Worm (Caenorhabditis elegans) whole organism, L4 larva: ENCODE measurements around the gene srb-13.

ENCODE experiments used
- D1046.2 ChIP-seq: fragments of 200-800 bp; sonication (Bioruptor generic); IDR thresholded peaks from 2 replicates; pipeline ENCODE4 v1.3.6; 2022; ENCODE audit warnings: missing genetic modification characterization, missing compliant biosample characterization
- R02D3.7 ChIP-seq: fragments of 150-350 bp; sonication (generic microtip); optimal IDR thresholded peaks from 3 replicates; lab custom pipeline; 2014; ENCODE audit warnings: missing biosample characterization, missing genetic modification characterization
- Y105C5A.15 ChIP-seq: fragments of 200-800 bp; sonication (Bioruptor generic); IDR thresholded peaks from 2 replicates; pipeline ENCODE4 v1.3.6; 2022; ENCODE audit warnings: missing genetic modification characterization, missing compliant biosample characterization
- Y75B8A.6 ChIP-seq: fragments of 200-800 bp; sonication (Bioruptor generic); IDR thresholded peaks from 2 replicates; pipeline ENCODE4 v1.3.6; 2022; ENCODE audit warnings: missing genetic modification reagents, missing genetic modification characterization, missing compliant biosample characterization
- aha-1 ChIP-seq: fragments of 150-350 bp; peaks from one replicate; lab custom pipeline; 2014; ENCODE audit warnings: missing biosample characterization, missing genetic modification characterization
- arid-1 ChIP-seq: fragments of 200-800 bp; sonication (Bioruptor generic); conservative IDR thresholded peaks from 2 replicates; pipeline ENCODE4 v1.3.6; 2022; ENCODE audit warnings: missing genetic modification reagents, missing genetic modification characterization, missing compliant biosample characterization
- ceh-20 ChIP-seq: fragments of 200-800 bp; sonication (Bioruptor generic); IDR thresholded peaks from 2 replicates; pipeline ENCODE4 v1.3.6; 2022; ENCODE audit warnings: missing genetic modification reagents, missing genetic modification characterization, missing compliant biosample characterization
- ceh-82 ChIP-seq: sonication (generic microtip); optimal IDR thresholded peaks from 2 replicates; lab custom pipeline; 2017; ENCODE audit warnings: missing biosample characterization, missing genetic modification characterization
- daf-12 ChIP-seq: fragments of 150-350 bp; optimal IDR thresholded peaks from 2 replicates; lab custom pipeline; 2014; ENCODE audit warnings: missing biosample characterization, missing genetic modification reagents, missing genetic modification characterization
- dmd-6 ChIP-seq: fragments of 200-800 bp; sonication (Bioruptor generic); IDR thresholded peaks from 2 replicates; pipeline ENCODE4 v1.3.6; 2022; ENCODE audit warnings: missing genetic modification reagents, missing genetic modification characterization, missing compliant biosample characterization
- duxl-1 ChIP-seq: sonication (generic microtip); optimal IDR thresholded peaks from 2 replicates; lab custom pipeline; 2016; ENCODE audit warnings: mild to moderate bottlenecking, missing genetic modification characterization, moderate library complexity, missing compliant biosample characterization; ENCODE audit not compliant: poor library complexity
- egl-43 ChIP-seq: fragments of 200-800 bp; sonication (Bioruptor generic); IDR thresholded peaks from 2 replicates; pipeline ENCODE4 v1.3.6; 2022; ENCODE audit warnings: missing genetic modification reagents, missing genetic modification characterization, missing compliant biosample characterization
- hif-1 ChIP-seq, 2 experiments: sonication (generic microtip); optimal IDR thresholded peaks; 2 replicates each; lab custom pipeline; 2016 to 2017; ENCODE audit warnings: missing compliant biosample characterization in 2 of 2, missing genetic modification characterization in 2 of 2, missing genetic modification reagents in 2 of 2, missing genotype in 2 of 2, mild to moderate bottlenecking in 1 of 2
- lim-7 ChIP-seq: fragments of 200-800 bp; sonication (Bioruptor generic); IDR thresholded peaks from 2 replicates; pipeline ENCODE4 v1.3.6; 2022; ENCODE audit warnings: missing genetic modification characterization, missing compliant biosample characterization
- lin-13 ChIP-seq: fragments of 150-350 bp; optimal IDR thresholded peaks from 2 replicates; lab custom pipeline; 2014; ENCODE audit warnings: missing biosample characterization, missing genetic modification reagents, missing genetic modification characterization
- lin-15B ChIP-seq: fragments of 150-350 bp; sonication (generic microtip); optimal IDR thresholded peaks from 3 replicates; lab custom pipeline; 2014; ENCODE audit warnings: missing biosample characterization, missing genetic modification characterization
- lin-39 ChIP-seq: fragments of 150-350 bp; optimal IDR thresholded peaks from 2 replicates; lab custom pipeline; 2014; ENCODE audit warnings: missing biosample characterization, missing genetic modification reagents, missing genetic modification characterization
- lsy-2 ChIP-seq, 2 experiments: fragments of 150-350 bp in 1 of 2; sonication (generic microtip) in 1 of 2; optimal IDR thresholded peaks; 2 replicates each; lab custom pipeline; 2014 to 2017; ENCODE audit warnings: missing biosample characterization in 2 of 2, missing genetic modification characterization in 2 of 2
- madf-5 ChIP-seq, 2 experiments: fragments of 200-800 bp; sonication (Bioruptor generic); IDR thresholded peaks; 2 replicates each; pipeline ENCODE4 v1.3.6; 2022; ENCODE audit warnings: missing compliant biosample characterization in 2 of 2, missing genetic modification characterization in 2 of 2
- madf-9 ChIP-seq: fragments of 200-800 bp; sonication (Bioruptor generic); conservative IDR thresholded peaks from 2 replicates; pipeline ENCODE4 v1.3.6; 2022; ENCODE audit warnings: missing genetic modification reagents, missing genetic modification characterization, missing compliant biosample characterization
- mdl-1 ChIP-seq, 2 experiments: fragments of 150-350 bp in 1 of 2; sonication (generic microtip) in 1 of 2; optimal IDR thresholded peaks; 2 replicates each; lab custom pipeline; 2014 to 2017; ENCODE audit warnings: missing biosample characterization in 2 of 2, missing genetic modification characterization in 2 of 2
- mep-1 ChIP-seq: fragments of 150-350 bp; sonication (generic microtip); optimal IDR thresholded peaks from 3 replicates; lab custom pipeline; 2014; ENCODE audit warnings: missing biosample characterization, missing genetic modification characterization
- mxl-3 ChIP-seq: fragments of 200-800 bp; sonication (Bioruptor generic); optimal IDR thresholded peaks from 2 replicates; lab custom pipeline; 2018; ENCODE audit warnings: mild to moderate bottlenecking, missing genetic modification characterization, missing compliant biosample characterization
- nhr-25 ChIP-seq: sonication (generic microtip); optimal IDR thresholded peaks from 2 replicates; lab custom pipeline; 2017; ENCODE audit warnings: missing genetic modification characterization, mild to moderate bottlenecking, missing compliant biosample characterization, antibody characterized with exemption, moderate library complexity, borderline replicate concordance; ENCODE audit not compliant: insufficient read depth
- nhr-28 ChIP-seq: fragments of 150-350 bp; optimal IDR thresholded peaks from 2 replicates; lab custom pipeline; 2014; ENCODE audit warnings: missing biosample characterization, missing genetic modification characterization
- nhr-42 ChIP-seq: fragments of 200-800 bp; sonication (Bioruptor generic); IDR thresholded peaks from 2 replicates; pipeline ENCODE4 v1.3.6; 2022; ENCODE audit warnings: missing genetic modification characterization, missing compliant biosample characterization
- nhr-77 ChIP-seq: fragments of 150-350 bp; optimal IDR thresholded peaks from 2 replicates; lab custom pipeline; 2014; ENCODE audit warnings: missing biosample characterization, missing genetic modification characterization
- pha-4 ChIP-seq, 2 experiments: fragments of 150-350 bp in 1 of 2; fragments of 200-800 bp in 1 of 2; sonication (Bioruptor generic) in 1 of 2; IDR thresholded peaks in 1 of 2; optimal IDR thresholded peaks in 1 of 2; 2 replicates each; pipeline versions ENCODE4 v1.3.6 to Lab custom; 2014 to 2022; ENCODE audit warnings: missing genetic modification characterization in 2 of 2, missing genetic modification reagents in 2 of 2, missing biosample characterization in 1 of 2, missing compliant biosample characterization in 1 of 2
- pqm-1 ChIP-seq: sonication (generic microtip); optimal IDR thresholded peaks from 2 replicates; lab custom pipeline; 2017; ENCODE audit warnings: missing biosample characterization, missing genetic modification characterization
- rbr-2 ChIP-seq: sonication (generic microtip); optimal IDR thresholded peaks from 2 replicates; lab custom pipeline; 2016; ENCODE audit warnings: missing genotype, missing genetic modification characterization, missing compliant biosample characterization
- saeg-2 ChIP-seq: fragments of 200-800 bp; sonication (Bioruptor generic); IDR thresholded peaks from 2 replicates; pipeline ENCODE4 v1.3.6; 2022; ENCODE audit warnings: missing genetic modification reagents, missing genetic modification characterization, missing compliant biosample characterization
- sdz-12 ChIP-seq: fragments of 200-800 bp; sonication (Bioruptor generic); optimal IDR thresholded peaks from 2 replicates; lab custom pipeline; 2018; ENCODE audit warnings: mild to moderate bottlenecking, missing genetic modification characterization, missing compliant biosample characterization
- skn-1 ChIP-seq: fragments of 150-350 bp; optimal IDR thresholded peaks from 2 replicates; lab custom pipeline; 2014; ENCODE audit warnings: missing biosample characterization, missing genetic modification characterization
- snpc-4 ChIP-seq: fragments of 150-350 bp; optimal IDR thresholded peaks from 2 replicates; lab custom pipeline; 2014; ENCODE audit warnings: missing biosample characterization, missing genetic modification characterization
- tag-97 ChIP-seq: fragments of 200-800 bp; sonication (Bioruptor generic); IDR thresholded peaks from 2 replicates; pipeline ENCODE4 v1.3.6; 2022; ENCODE audit warnings: missing genetic modification characterization, missing compliant biosample characterization
- unc-130 ChIP-seq: sonication (generic microtip); optimal IDR thresholded peaks from 2 replicates; lab custom pipeline; 2016; ENCODE audit warnings: missing genetic modification reagents, missing genetic modification characterization, missing compliant biosample characterization
- zip-11 ChIP-seq: fragments of 200-800 bp; sonication (Bioruptor generic); IDR thresholded peaks from 2 replicates; pipeline ENCODE4 v1.3.6; 2022; ENCODE audit warnings: missing genetic modification characterization, missing compliant biosample characterization
- ztf-11 ChIP-seq: fragments of 150-350 bp; optimal IDR thresholded peaks from 2 replicates; lab custom pipeline; 2014; ENCODE audit warnings: missing biosample characterization, missing genetic modification characterization

The srb-13 gene

DNA sequence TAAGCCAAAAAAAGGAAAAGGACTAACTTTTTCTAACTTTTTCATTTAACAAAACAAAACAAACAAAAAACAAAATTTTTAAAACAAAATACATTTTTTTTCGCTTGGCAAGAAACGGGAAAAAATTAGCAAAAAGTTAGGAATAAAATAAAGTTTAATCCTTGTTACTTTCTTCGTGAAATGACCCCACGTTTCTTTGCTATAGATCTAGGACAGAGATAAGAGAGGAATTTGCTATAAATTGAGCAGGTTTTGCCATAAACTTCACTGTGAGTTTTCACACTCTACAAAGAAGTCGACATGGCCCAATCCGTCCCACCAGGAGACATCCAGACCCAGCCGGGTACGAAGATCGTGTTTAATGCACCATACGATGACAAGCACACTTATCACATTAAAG is 42.1 kb upstream of the srb-13 start, which contains the start of gene msp-50:
TSS of gene msp-50 (plus strand) at position 301 of the 400 bp plus-strand sequence.
- TF ChIP-seq R02D3.7 (tag; lab: Kevin White, UChicago) (no peak), lim-7 (GFP tag; lab: Robert Waterston, UW) (no peak), lin-13 (GFP tag; lab: Kevin White, UChicago) (no peak), Y75B8A.6 (GFP tag; lab: Robert Waterston, UW) (no peak), ceh-82 (tag; lab: Kevin White, UChicago) (no peak), tag-97 (GFP tag; lab: Robert Waterston, UW) (no peak), zip-11 (GFP tag; lab: Robert Waterston, UW) (no peak), pha-4 (GFP tag; IDR thresholded peaks at IDR 0.05; lab: Robert Waterston, UW) (no peak), pha-4 (tag; optimal IDR thresholded peaks at IDR 0.05; lab: Kevin White, UChicago) (no peak), pqm-1 (tag; lab: Kevin White, UChicago) (no peak), mep-1 (tag; lab: Kevin White, UChicago) (no peak)

DNA sequence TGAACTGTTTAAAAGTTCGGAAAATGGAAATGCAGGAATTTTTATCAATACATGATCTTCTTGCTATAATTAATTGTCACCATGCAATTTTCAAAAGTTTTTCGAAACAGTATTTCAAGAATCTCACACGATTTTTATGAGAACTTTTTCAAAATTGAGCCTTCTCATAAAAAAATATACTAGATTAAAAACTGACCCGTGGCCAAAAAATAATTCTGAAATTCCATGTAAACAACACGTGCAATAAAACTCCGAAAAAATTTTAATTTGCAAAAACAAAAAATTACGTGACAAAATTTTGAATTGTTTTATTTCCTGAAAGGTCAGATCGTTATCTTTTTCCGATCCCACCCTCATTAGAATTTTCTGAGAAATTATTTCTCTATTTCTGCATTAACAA is 38.1 kb upstream of the srb-13 start, which contains the start of gene C34F11.5:
TSS of gene C34F11.5 (plus strand) at position 301 of the 400 bp plus-strand sequence.
- TF ChIP-seq D1046.2 (GFP tag; lab: Robert Waterston, UW) (no peak), duxl-1 (tag; lab: Kevin White, UChicago) (no peak), daf-12 (tag; lab: Kevin White, UChicago) (no peak), lin-15B (tag; lab: Kevin White, UChicago) (no peak), aha-1 (no peak), nhr-42 (GFP tag; lab: Robert Waterston, UW) (no peak), nhr-77 (no peak), nhr-28 (tag; lab: Kevin White, UChicago) (no peak), snpc-4 (tag; lab: Kevin White, UChicago) (no peak), rbr-2 (tag; lab: Kevin White, UChicago) (no peak), ceh-82 (tag; lab: Kevin White, UChicago) (no peak), saeg-2 (no peak), unc-130 (GFP tag; lab: Kevin White, UChicago) (no peak), ztf-11 (tag; lab: Kevin White, UChicago) (no peak), mdl-1 (tag; optimal IDR thresholded peaks at IDR 0.05; lab: Kevin White, UChicago) (no peak), mep-1 (tag; lab: Kevin White, UChicago) (no peak)

DNA sequence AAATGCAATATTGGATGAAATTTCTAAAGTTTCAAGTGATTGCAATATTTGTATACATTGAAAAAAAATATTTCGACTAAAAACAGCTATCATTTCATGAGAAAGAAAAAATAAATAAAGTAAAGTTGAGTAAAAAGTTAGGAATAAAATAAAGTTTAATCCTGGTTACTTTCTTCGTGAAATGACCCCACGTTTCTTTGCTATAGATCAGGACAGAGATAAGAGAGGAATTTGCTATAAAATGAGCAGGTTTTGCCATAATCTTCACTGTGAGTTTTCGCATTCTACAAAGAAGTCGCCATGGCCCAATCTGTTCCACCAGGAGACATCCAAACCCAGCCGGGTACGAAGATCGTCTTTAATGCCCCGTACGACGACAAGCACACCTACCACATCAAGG is 36.6 kb upstream of the srb-13 start, which contains the start of gene msp-49:
TSS of gene msp-49 (plus strand) at position 301 of the 400 bp plus-strand sequence.
- TF ChIP-seq madf-5 (GFP tag; IDR thresholded peaks at IDR 0.05; lab: Robert Waterston, UW) (no peak), nhr-77 (no peak), dmd-6 (no peak), hif-1 (tag; optimal IDR thresholded peaks at IDR 0.05; lab: Kevin White, UChicago) (no peak), arid-1 (GFP tag; lab: Robert Waterston, UW) (no peak), mdl-1 (tag; optimal IDR thresholded peaks at IDR 0.05; lab: Kevin White, UChicago) (no peak), nhr-25 (no peak), mxl-3 (GFP tag; lab: Kevin White, UChicago) (no peak), D1046.2 (GFP tag; lab: Robert Waterston, UW) (no peak), egl-43 (GFP tag; lab: Robert Waterston, UW) (no peak), pha-4 (GFP tag; IDR thresholded peaks at IDR 0.05; lab: Robert Waterston, UW) (no peak), pha-4 (tag; optimal IDR thresholded peaks at IDR 0.05; lab: Kevin White, UChicago) (no peak), lin-39 (tag; lab: Kevin White, UChicago) (no peak), Y105C5A.15 (GFP tag; lab: Robert Waterston, UW) (no peak), lsy-2 (tag; optimal IDR thresholded peaks at IDR 0.05; lab: Kevin White, UChicago) (no peak), madf-9 (GFP tag; lab: Robert Waterston, UW) (no peak), ceh-20 (GFP tag; lab: Robert Waterston, UW) (no peak), lin-15B (tag; lab: Kevin White, UChicago) (no peak), skn-1 (no peak), sdz-12 (GFP tag; lab: Kevin White, UChicago) (no peak), unc-130 (GFP tag; lab: Kevin White, UChicago) (no peak)
